Worm (Caenorhabditis elegans) whole organism, late embryonic: ENCODE data around the gene str-131.

Experiments
- K09A11.1 ChIP-seq: sonication (generic microtip); optimal IDR thresholded peaks from 2 replicates; lab custom pipeline; 2017; ENCODE audit warnings: antibody characterized with exemption, mild to moderate bottlenecking, missing genetic modification characterization, missing compliant biosample characterization; ENCODE audit not compliant: insufficient read depth
- lin-11 ChIP-seq: fragments of 200-800 bp; sonication (Bioruptor generic); optimal IDR thresholded peaks from 2 replicates; lab custom pipeline; 2018; ENCODE audit warnings: mild to moderate bottlenecking, missing genetic modification characterization, missing compliant biosample characterization

ce11 chrV:8034811-8035210 lies 46.7 kb downstream of the str-131 start, which contains the start of gene algn-12:
- TF ChIP-seq lin-11 (tag; lab: Kevin White, UChicago) = no peak
- TF ChIP-seq K09A11.1 = no peak
